Worm (Caenorhabditis elegans): Measurements from ENCODE around the gene bath-9.

ce11 chrII:3425433-3425832 lies 48.5 kb downstream of the bath-9 start, which contains the start of gene nep-11:
- TF ChIP-seq ama-1 (optimal IDR thresholded peaks at IDR 0.05) (no peak), tra-4 (tag; optimal IDR thresholded peaks at IDR 0.05) (no peak), ets-7 (tag; optimal IDR thresholded peaks at IDR 0.05) (no peak), F13C5.2 (tag; optimal IDR thresholded peaks at IDR 0.05) (no peak), ceh-36 (tag; optimal IDR thresholded peaks at IDR 0.05) (no peak), hmbx-1 (tag; optimal IDR thresholded peaks at IDR 0.05) (no peak), hmg-4 (GFP tag; optimal IDR thresholded peaks at IDR 0.05) (no peak), scrt-1 (GFP tag; IDR thresholded peaks at IDR 0.05) (no peak), ceh-13 (GFP tag; optimal IDR thresholded peaks at IDR 0.05) (no peak)
